Fruit fly (Drosophila melanogaster) S2 (cell line): ENCODE data around the gene Poxm.
A peak's percentile ranks its signal among the peaks of the same experiment; 100 is the strongest.

Experiments used
- CG8478 ChIP-seq: fragments of >200 bp; optimal IDR thresholded peaks from 2 replicates; lab custom pipeline; 2018
- CTCF ChIP-seq, 2 experiments: fragments of >200 bp; optimal IDR thresholded peaks; 2 replicates each; lab custom pipeline; 2018

The Poxm gene

DNA sequence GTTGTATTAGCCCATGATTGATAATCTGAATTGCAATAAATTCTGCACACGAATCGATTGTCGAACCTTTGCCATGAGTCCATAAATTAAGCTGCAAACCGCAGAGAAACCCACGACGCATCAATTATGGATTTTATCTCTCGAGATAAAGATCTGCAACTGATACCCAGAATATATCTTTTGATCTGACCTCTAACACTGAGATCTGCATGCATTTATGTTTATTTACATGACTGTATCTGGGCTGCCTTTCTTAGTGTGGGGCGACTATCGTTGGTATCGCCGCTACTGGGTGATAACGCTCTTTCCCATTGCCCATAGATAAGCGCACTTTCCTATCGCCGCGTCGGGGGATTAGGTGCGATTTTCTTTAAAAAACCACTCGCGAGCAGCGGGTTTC, 16.4 kb downstream of the Poxm start, which contains the start of gene Ctr1B:
Gene Ctr1B, plus strand, starts transcription at position 398 of the 400 bp plus-strand sequence.
- TF ChIP-seq CG8478 (lab: Kevin White, UChicago), result no peak

DNA sequence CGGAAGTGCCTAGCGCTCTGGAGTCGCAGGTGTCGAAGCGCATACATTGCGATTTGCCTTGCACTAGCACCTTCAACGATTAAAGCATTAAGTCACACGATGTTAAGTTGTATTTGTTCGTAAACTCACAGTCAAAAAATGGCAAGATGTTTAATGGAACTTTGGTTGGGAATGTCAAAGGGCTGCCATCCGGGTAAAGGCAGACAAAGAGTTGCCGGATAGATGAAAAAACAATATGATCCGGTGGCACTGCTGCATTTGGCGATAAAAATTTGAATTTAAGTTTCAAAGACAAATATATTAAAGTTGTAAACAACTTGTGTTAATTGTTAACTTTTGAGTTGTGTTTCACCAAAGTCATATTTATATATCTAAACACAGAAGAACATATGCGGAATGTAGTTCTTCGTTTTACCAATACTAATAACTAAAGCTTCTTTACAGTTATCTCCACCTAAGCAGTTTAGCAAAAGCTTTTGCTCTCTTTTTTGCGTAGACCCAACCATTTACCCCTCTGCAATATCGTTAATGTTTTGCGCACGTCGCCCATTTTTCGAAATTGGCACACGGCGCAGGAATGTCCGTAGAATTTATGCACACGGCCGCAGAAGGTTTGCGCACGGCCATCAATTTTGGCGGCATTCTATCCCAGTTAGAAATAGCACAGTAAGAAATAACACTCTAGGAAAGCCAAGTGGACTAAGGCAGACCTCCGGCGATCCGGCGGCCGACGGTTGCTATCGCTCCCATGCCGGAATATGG, 17.1 kb downstream of the Poxm start, which contains the start of gene Coq2:
Gene Coq2, minus strand, starts transcription at position 200 of the 762 bp plus-strand sequence.
- TF ChIP-seq CG8478 (lab: Kevin White, UChicago) (no peak), CTCF (optimal IDR thresholded peaks at IDR 0.05; lab: Kevin White, UChicago) (peak; percentile 48 to 60)

DNA sequence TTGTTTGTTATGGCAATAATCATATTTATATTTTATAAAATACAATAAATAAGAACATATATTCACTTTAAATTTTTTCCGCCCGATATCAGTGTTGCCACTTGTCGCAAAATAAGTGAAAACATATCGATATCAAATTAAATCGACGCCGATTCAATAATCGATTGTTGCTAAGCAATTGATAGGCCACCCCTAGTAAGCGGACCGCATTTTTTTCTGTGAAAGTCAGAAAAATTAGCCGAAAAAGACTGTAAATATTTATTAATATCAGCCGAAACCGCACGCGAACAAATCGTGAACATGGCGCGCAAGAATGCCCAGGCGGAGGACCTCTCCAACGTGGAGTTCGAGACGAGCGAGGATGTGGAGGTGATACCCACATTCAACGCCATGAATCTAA, 20.6 kb downstream of the Poxm start, which contains the start of gene CG7483:
Gene CG7483, plus strand, starts transcription at position 171 of the 400 bp plus-strand sequence.
- TF ChIP-seq CTCF (optimal IDR thresholded peaks at IDR 0.05; lab: Kevin White, UChicago) (no peak), CG8478 (lab: Kevin White, UChicago) (no peak)

DNA sequence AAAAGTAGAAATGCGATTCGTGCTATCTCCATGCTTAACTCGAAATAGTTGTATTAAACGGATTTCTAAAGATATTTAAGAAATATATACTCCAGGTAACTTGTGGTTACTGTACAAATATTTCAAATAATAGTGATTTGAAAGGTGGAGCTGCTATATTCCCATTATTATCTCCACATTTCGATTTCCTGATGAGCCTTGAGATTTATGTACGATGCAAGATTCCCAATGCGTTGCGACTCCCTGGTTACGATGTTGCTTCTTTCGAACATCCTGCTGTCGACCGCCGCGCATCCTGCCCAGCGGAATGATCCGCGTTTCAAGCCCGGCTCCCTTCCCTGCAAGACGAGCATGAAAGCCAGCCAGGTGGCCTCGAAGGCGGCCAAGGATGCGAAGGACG, 21.6 kb downstream of the Poxm start, which contains the start of the genes CG11694 and CG11698:
Gene CG11694, minus strand, starts transcription at position 101 of the 400 bp plus-strand sequence.
Gene CG11698, plus strand, starts transcription at position 152 of the 400 bp plus-strand sequence.
- TF ChIP-seq CG8478 (lab: Kevin White, UChicago) (no peak), CTCF (optimal IDR thresholded peaks at IDR 0.05; lab: Kevin White, UChicago) (no peak)

DNA sequence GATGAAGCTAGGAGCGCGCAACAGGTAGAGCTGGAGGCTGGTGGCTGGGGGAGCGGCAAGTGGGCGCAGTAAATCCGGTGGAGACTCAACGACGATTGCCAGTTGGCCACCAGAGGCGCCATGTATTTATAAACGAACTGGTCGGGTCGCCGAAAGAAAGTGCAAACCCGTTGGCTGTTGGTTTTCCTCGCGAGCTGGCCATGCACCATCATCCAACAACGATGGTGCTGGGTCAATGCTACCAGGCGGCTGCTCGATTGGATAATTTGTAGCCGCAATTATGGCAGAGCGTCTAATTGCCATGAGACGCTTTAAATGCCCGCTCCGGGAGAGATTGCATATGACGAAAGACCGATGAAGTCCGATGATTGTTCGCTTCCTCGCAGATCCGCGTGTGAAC, 22.9 kb downstream of the Poxm start, which contains the start of gene CG11693:
Gene CG11693, minus strand, starts transcription at position 101 of the 400 bp plus-strand sequence.
- TF ChIP-seq CTCF (optimal IDR thresholded peaks at IDR 0.05; lab: Kevin White, UChicago) (no peak), CG8478 (lab: Kevin White, UChicago) (no peak)

DNA sequence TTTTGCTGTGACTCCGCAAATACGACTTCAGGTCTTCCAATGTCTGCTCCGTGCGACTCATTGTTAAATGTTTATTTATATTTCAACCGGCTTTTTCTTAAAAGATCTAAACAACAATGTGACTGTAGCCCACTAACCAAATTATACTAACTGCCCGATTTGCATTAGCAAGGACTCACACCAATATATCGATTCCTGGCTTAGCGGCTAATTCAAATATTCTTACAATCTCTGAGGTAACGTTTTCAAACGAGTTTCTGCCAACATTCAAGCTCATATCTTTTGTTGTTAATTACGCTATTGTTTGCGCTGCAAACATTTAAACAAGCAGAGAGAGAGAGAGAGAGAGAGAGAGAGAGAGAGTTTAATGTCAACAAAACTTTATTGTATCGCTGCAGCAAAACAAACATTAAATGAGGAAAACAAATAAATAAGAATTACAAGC, 25.1 kb downstream of the Poxm start, which contains the start of gene tex:
Gene tex, minus strand, starts transcription at position 131 of the 445 bp plus-strand sequence.
- TF ChIP-seq CTCF (optimal IDR thresholded peaks at IDR 0.05; lab: Kevin White, UChicago) (no peak), CG8478 (lab: Kevin White, UChicago) (no peak)

DNA sequence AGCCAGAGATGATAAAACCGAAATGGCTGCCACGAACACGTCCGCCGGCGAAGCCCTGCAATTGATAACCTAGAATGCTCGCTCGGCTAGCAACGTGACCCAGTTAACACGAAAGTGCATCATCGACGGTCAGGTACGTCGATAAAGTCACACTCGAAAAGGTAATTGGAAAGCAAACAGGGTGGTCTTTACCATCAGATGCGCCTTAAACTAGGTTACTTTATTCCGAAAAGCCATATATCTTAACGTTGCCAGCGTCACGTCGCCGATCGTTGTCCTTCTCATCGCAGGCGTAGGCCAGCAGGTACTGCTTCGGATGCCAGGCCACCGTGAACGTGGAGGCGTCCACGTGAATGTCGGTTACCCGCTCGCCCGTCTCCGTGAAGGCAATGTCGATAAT, 26.3 kb downstream of the Poxm start:
- TF ChIP-seq CTCF (optimal IDR thresholded peaks at IDR 0.05; lab: Kevin White, UChicago) (no peak), CG8478 (lab: Kevin White, UChicago) (no peak)

DNA sequence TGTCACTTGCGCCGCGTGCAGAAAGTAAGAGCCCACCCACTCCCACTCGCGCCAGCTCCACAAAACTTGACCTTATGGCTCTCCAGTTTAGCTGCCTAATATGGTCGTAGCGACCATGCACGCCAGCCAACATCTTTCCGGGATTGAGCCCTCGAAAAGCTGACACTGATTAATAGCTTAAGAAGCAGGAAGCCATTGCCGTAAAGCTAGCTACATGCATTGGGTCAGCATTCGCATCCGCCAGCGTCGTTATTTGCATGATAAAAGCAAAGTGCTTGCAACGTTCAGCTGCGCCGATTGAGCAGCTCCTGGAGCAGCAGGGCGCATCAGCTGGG, 26.7 kb downstream of the Poxm start:
- TF ChIP-seq CTCF (optimal IDR thresholded peaks at IDR 0.05; lab: Kevin White, UChicago), result no peak
- TF ChIP-seq CG8478 (lab: Kevin White, UChicago), result no peak

DNA sequence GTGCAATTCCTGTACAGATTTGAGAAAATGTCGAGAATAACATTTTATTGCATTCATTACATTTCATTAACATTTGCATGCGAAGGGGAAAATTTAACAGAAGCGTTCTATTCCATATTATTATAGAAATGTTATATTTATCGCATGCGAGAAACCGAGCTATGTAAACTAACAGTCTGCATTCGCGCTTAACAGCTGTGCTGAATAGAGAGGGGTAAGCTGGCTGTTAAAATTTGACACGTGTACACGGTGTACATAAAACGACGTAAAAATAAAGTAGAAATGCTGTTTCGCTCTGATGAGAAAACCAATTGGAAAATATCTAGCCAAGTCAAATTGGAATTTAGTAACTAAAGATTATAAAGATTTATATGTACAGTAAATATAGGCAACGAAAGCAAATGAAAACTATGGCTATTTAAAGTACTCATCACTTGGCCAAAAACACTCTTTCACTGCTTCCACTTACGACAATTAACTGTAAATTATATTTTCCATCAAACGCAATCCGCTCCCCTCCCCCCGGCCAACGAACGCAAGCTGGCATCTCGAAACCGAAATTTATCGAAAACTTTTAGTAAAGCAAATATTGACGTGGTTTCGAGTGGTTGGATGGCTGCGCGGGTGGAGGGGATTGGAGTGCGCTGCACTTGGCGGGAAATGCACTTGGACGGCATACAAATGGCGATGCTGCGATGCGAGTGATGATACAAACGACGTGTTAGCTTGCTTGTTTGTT, 27.2 kb downstream of the Poxm start:
- TF ChIP-seq CTCF (optimal IDR thresholded peaks at IDR 0.05; lab: Kevin White, UChicago), result peak; percentile 20 to 50
- no peak for TF ChIP-seq CG8478 (lab: Kevin White, UChicago)

DNA sequence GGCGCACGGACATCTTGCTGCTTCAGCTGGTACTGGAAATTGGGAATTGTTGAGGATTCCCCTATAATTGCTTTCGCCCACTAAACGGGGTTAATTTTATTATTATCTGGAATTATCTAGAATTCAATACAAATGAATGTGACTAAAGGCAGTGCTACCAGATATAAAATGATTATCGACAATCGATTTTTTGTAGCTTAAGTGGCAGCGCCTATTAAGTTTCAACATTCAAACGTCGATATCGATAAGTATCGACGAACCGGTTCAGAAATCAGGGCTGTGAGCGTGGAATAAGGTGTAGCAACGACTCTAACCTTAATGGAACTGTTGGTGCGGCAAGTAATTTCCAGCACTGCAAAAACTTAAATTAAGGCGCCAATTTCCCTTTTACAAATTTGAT, 28.5 kb downstream of the Poxm start, which contains the start of gene Sgt1:
Gene Sgt1, minus strand, starts transcription at position 165 of the 400 bp plus-strand sequence.
- TF ChIP-seq CTCF (optimal IDR thresholded peaks at IDR 0.05; lab: Kevin White, UChicago) (peak; percentile 34 to 63), CG8478 (lab: Kevin White, UChicago) (no peak)

DNA sequence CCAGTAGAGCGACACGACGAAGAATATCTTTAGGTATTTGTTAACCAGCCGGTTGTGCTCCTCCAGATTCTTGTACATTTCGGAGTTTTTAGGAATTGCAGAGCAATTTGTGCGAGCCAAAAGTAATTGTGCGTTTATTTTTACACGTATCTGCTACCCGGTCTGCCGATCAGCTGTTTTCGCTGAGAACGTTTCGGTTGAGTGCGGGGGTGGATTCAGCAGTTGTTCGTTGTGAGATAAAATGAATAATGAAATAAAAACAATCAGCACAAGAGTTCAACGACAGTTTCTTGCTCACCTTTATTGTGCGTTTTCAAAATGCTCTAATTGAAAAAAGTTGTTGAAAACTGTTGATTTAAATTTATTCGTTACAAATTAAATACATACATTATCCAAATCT, 29.7 kb downstream of the Poxm start, which contains the start of gene nac:
Gene nac, minus strand, starts transcription at position 176 of the 400 bp plus-strand sequence.
- TF ChIP-seq CTCF (optimal IDR thresholded peaks at IDR 0.05; lab: Kevin White, UChicago) (no peak), CG8478 (lab: Kevin White, UChicago) (no peak)

DNA sequence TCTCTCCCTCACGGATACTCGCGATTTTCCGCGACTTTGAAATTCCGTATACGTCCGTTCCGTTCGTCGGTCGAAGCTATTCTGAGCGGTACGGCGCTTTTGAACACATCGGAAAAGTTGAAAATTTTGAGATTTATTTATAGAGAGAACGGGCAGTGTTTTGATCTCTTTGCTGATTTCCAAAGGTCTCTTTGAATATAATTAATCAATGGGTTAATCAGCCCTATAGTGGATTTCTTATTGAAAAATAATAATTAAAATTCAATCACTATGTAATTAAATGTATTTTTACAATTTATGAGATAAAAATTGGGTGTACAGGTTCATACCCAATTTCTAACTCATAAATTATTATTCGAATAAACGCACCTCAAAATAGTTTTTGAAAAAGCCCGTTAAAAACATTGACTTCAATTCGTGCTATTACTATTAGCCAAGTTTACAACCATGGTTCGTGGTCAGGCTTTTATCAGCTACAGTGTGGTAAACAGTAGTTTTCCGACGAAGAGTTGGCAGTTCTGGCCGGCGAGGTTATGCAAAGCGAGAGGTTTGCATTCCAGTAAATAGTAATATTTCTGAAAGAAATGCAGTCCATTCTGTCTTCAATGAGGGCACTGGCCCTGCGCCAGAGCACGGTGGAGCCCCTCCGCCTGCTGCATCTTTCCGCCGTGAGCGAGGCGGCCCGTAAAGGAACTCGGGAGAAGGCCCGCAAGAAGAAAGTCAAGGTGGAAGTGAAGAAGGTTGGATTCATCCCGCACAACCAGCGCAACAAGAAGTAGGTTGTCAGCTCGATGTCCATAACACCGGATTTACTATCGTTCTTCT, 32.5 kb downstream of the Poxm start, which contains the start of the genes CG9626 and mRpL1:
Gene CG9626, minus strand, starts transcription at position 51 of the 825 bp plus-strand sequence.
Gene mRpL1, plus strand, starts transcription at position 513 of the 825 bp plus-strand sequence.
- TF ChIP-seq CG8478 (lab: Kevin White, UChicago), result no peak
- TF ChIP-seq CTCF (optimal IDR thresholded peaks at IDR 0.05; lab: Kevin White, UChicago), result peak; percentile 70 to 78

DNA sequence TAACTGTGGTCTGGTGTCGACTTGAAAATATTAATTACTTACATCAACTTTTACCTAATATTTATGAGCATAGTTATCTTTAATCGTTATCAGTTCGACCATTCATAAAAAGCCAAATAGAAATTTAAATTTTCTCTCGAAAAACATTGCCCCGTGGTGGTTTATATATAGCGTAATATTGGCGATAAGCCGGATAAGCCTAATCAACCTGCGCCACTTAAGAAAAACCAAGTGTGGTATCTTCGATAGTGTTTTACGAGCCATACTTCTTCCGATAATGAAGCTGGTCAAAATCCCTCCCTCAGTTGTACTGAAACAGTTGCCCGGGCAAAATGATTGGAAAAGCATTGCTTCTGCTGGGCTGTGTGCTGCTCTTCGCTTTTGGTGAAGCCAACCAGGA, 41.6 kb downstream of the Poxm start, which contains the start of gene CG31463:
Gene CG31463, plus strand, starts transcription at position 302 of the 400 bp plus-strand sequence.
- no peak for TF ChIP-seq CTCF (optimal IDR thresholded peaks at IDR 0.05; lab: Kevin White, UChicago)
- no peak for TF ChIP-seq CG8478 (lab: Kevin White, UChicago)
